Fruit fly (Drosophila melanogaster) whole organism, embryonic: Measurements from ENCODE around the gene Mal-B1.

Experiments used
- Adf1 ChIP-seq: fragments of 200-800 bp; sonication (Bioruptor generic); IDR thresholded peaks from 2 replicates; pipeline ENCODE4 v1.3.6; 2022; ENCODE audit warnings: missing biosample characterization, missing genetic modification characterization
- BEAF-32 ChIP-seq: fragments of 200-800 bp; sonication (Bioruptor generic); optimal IDR thresholded peaks from 3 replicates; lab custom pipeline; 2017; ENCODE audit warnings: missing biosample characterization, missing genetic modification characterization, mild to moderate bottlenecking, moderate library complexity, missing genetic modification reagents
- Bteb2 ChIP-seq: fragments of 200-800 bp; sonication (Bioruptor generic); optimal IDR thresholded peaks from 2 replicates; lab custom pipeline; 2016; ENCODE audit warnings: missing biosample characterization, missing genetic modification characterization
- CG10209 ChIP-seq: fragments of 200-800 bp; sonication (Bioruptor generic); optimal IDR thresholded peaks from 3 replicates; lab custom pipeline; 2017; ENCODE audit warnings: missing biosample characterization, mild to moderate bottlenecking, missing genetic modification characterization, missing genetic modification reagents
- CG1024 ChIP-seq: fragments of 200-800 bp; sonication (Bioruptor generic); IDR thresholded peaks from 2 replicates; pipeline ENCODE4 v1.3.6; 2022; ENCODE audit warnings: missing biosample characterization, missing genetic modification characterization
- CG10267 ChIP-seq: fragments of 200-800 bp; sonication (Bioruptor generic); optimal IDR thresholded peaks from 2 replicates; lab custom pipeline; 2018; ENCODE audit warnings: missing biosample characterization, mild to moderate bottlenecking, missing genetic modification characterization, moderate library complexity
- CG10462 ChIP-seq: fragments of 200-800 bp; sonication (Bioruptor generic); optimal IDR thresholded peaks from 2 replicates; lab custom pipeline; 2016; ENCODE audit warnings: missing biosample characterization, missing genetic modification characterization
- CG11504 ChIP-seq: fragments of 200-800 bp; sonication (Bioruptor generic); optimal IDR thresholded peaks from 3 replicates; lab custom pipeline; 2019; ENCODE audit warnings: missing biosample characterization, mild to moderate bottlenecking, missing genetic modification characterization, moderate library complexity
- CG11723 ChIP-seq: fragments of 200-800 bp; sonication (Bioruptor generic); optimal IDR thresholded peaks from 2 replicates; lab custom pipeline; 2017; ENCODE audit warnings: missing biosample characterization, mild to moderate bottlenecking, missing genetic modification characterization
- CG17568 ChIP-seq: fragments of 200-800 bp; sonication (Bioruptor generic); optimal IDR thresholded peaks from 2 replicates; lab custom pipeline; 2018; ENCODE audit warnings: missing biosample characterization, mild to moderate bottlenecking, missing genetic modification characterization, moderate library complexity
- CG1792 ChIP-seq: fragments of 200-800 bp; sonication (Bioruptor generic); optimal IDR thresholded peaks from 2 replicates; lab custom pipeline; 2016; ENCODE audit warnings: missing biosample characterization, missing genetic modification characterization
- CG18262 ChIP-seq: fragments of 200-800 bp; optimal IDR thresholded peaks from 3 replicates; lab custom pipeline; 2019; ENCODE audit warnings: missing biosample characterization, mild to moderate bottlenecking, missing genetic modification characterization, moderate library complexity
- CG18764 ChIP-seq: fragments of 200-800 bp; sonication (Bioruptor generic); optimal IDR thresholded peaks from 3 replicates; lab custom pipeline; 2016; ENCODE audit warnings: missing biosample characterization, missing genetic modification characterization
- CG30020 ChIP-seq: fragments of 200-800 bp; optimal IDR thresholded peaks from 2 replicates; lab custom pipeline; 2019; ENCODE audit warnings: missing biosample characterization, mild to moderate bottlenecking, missing genetic modification characterization, moderate library complexity
- CG3065 ChIP-seq: fragments of 200-800 bp; sonication (Bioruptor generic); optimal IDR thresholded peaks from 2 replicates; lab custom pipeline; 2016; ENCODE audit warnings: missing biosample characterization, missing genetic modification characterization
- CG32532 ChIP-seq: fragments of 200-800 bp; sonication (Bioruptor generic); IDR thresholded peaks from 2 replicates; pipeline ENCODE4 v1.3.6; 2022; ENCODE audit warnings: missing biosample characterization, missing genetic modification characterization
- CG4404 ChIP-seq: fragments of 200-800 bp; sonication (Bioruptor generic); IDR thresholded peaks from 2 replicates; pipeline ENCODE4 v1.3.6; 2022; ENCODE audit warnings: missing biosample characterization, missing genetic modification characterization
- CG5245 ChIP-seq: fragments of 200-800 bp; sonication (Bioruptor generic); optimal IDR thresholded peaks from 3 replicates; lab custom pipeline; 2016; ENCODE audit warnings: missing biosample characterization, missing genetic modification characterization
- CG7786 ChIP-seq: fragments of 200-800 bp; sonication (Bioruptor generic); optimal IDR thresholded peaks from 2 replicates; lab custom pipeline; 2016; ENCODE audit warnings: missing biosample characterization, missing genetic modification characterization
- CG8089 ChIP-seq: fragments of 200-800 bp; sonication (Bioruptor generic); optimal IDR thresholded peaks from 3 replicates; lab custom pipeline; 2016; ENCODE audit warnings: missing biosample characterization, missing genetic modification characterization
- CG8281 ChIP-seq: fragments of 200-800 bp; sonication (Bioruptor generic); optimal IDR thresholded peaks from 2 replicates; lab custom pipeline; 2018; ENCODE audit warnings: missing biosample characterization, mild to moderate bottlenecking, missing genetic modification characterization, moderate library complexity
- CG9876 ChIP-seq: fragments of 200-800 bp; sonication (Bioruptor generic); optimal IDR thresholded peaks from 2 replicates; lab custom pipeline; 2016; ENCODE audit warnings: missing biosample characterization, missing genetic modification characterization
- CrebB ChIP-seq: fragments of 200-800 bp; sonication (Bioruptor generic); optimal IDR thresholded peaks from 3 replicates; lab custom pipeline; 2018; ENCODE audit warnings: missing biosample characterization, mild to moderate bottlenecking, missing genetic modification characterization
- Drgx ChIP-seq: fragments of 200-800 bp; sonication (Bioruptor generic); IDR thresholded peaks from 2 replicates; pipeline ENCODE4 v1.3.6; 2022; ENCODE audit warnings: missing biosample characterization, missing genetic modification characterization
- E2f1 ChIP-seq: fragments of 200-800 bp; sonication (Bioruptor generic); IDR thresholded peaks from 2 replicates; pipeline ENCODE4 v1.3.6; 2022; ENCODE audit warnings: missing biosample characterization, missing genetic modification characterization
- Lhr ChIP-seq: fragments of 200-800 bp; sonication (Bioruptor generic); optimal IDR thresholded peaks from 3 replicates; lab custom pipeline; 2017; ENCODE audit warnings: mild to moderate bottlenecking, missing biosample characterization, missing genetic modification reagents, missing genetic modification characterization
- MTF-1 ChIP-seq: fragments of 200-800 bp; sonication (Bioruptor generic); optimal IDR thresholded peaks from 2 replicates; lab custom pipeline; 2018; ENCODE audit warnings: missing biosample characterization, mild to moderate bottlenecking, missing genetic modification characterization, borderline replicate concordance
- NC2α ChIP-seq: fragments of 200-800 bp; sonication (Bioruptor generic); optimal IDR thresholded peaks from 2 replicates; lab custom pipeline; 2016; ENCODE audit warnings: missing biosample characterization, missing genetic modification characterization
- Pdp1 ChIP-seq, 2 experiments: fragments of 200-800 bp; sonication (Bioruptor generic); optimal IDR thresholded peaks; 3 replicates each; lab custom pipeline; 2016; ENCODE audit warnings: missing biosample characterization in 2 of 2, missing genetic modification characterization in 2 of 2, mild to moderate bottlenecking in 1 of 2, moderate library complexity in 1 of 2
- Sin3A ChIP-seq: fragments of >200 bp; optimal IDR thresholded peaks from 2 replicates; lab custom pipeline; 2018
- Six4 ChIP-seq: fragments of 200-800 bp; sonication (Bioruptor generic); optimal IDR thresholded peaks from 2 replicates; lab custom pipeline; 2016; ENCODE audit warnings: missing biosample characterization, missing genetic modification characterization
- Spps ChIP-seq: fragments of 200-800 bp; sonication (Bioruptor generic); optimal IDR thresholded peaks from 2 replicates; lab custom pipeline; 2018; ENCODE audit warnings: missing biosample characterization, mild to moderate bottlenecking, missing genetic modification characterization
- YL-1 ChIP-seq: fragments of 200-800 bp; sonication (Bioruptor generic); optimal IDR thresholded peaks from 3 replicates; lab custom pipeline; 2017; ENCODE audit warnings: missing biosample characterization, mild to moderate bottlenecking, missing genetic modification characterization
- aop ChIP-seq: fragments of 200-800 bp; sonication (Bioruptor generic); IDR thresholded peaks from 2 replicates; pipeline ENCODE4 v1.3.6; 2022; ENCODE audit warnings: missing biosample characterization, missing genetic modification characterization
- ap ChIP-seq: fragments of 200-800 bp; sonication (Bioruptor generic); IDR thresholded peaks from 2 replicates; pipeline ENCODE4 v1.3.6; 2022; ENCODE audit warnings: missing biosample characterization, missing genetic modification characterization
- chm ChIP-seq: fragments of 200-800 bp; sonication (Bioruptor generic); IDR thresholded peaks from 2 replicates; pipeline ENCODE4 v1.3.6; 2022; ENCODE audit warnings: missing biosample characterization, missing genetic modification characterization
- dmrt11E ChIP-seq: fragments of 200-800 bp; sonication (Bioruptor generic); optimal IDR thresholded peaks from 3 replicates; lab custom pipeline; 2018; ENCODE audit warnings: missing biosample characterization, mild to moderate bottlenecking, missing genetic modification characterization, moderate library complexity
- fru ChIP-seq: fragments of >200 bp; optimal IDR thresholded peaks from 2 replicates; lab custom pipeline; 2017
- gfzf ChIP-seq: fragments of 200-800 bp; sonication (Bioruptor generic); optimal IDR thresholded peaks from 2 replicates; lab custom pipeline; 2016; ENCODE audit warnings: missing biosample characterization, mild to moderate bottlenecking, missing genetic modification characterization, moderate library complexity
- hbn ChIP-seq: fragments of 200-800 bp; sonication (Bioruptor generic); IDR thresholded peaks from 2 replicates; pipeline ENCODE4 v1.3.6; 2022; ENCODE audit warnings: missing biosample characterization, missing genetic modification characterization; ENCODE audit not compliant: partially characterized antibody
- knrl ChIP-seq: fragments of 200-800 bp; sonication (Bioruptor generic); IDR thresholded peaks from 3 replicates; pipeline ENCODE4 v1.3.6; 2022; ENCODE audit warnings: missing biosample characterization, missing genetic modification characterization; ENCODE audit not compliant: partially characterized antibody
- lola ChIP-seq, 3 experiments: fragments of >200 bp in 2 of 3; fragments of 200-800 bp in 1 of 3; sonication (Bioruptor generic) in 1 of 3; optimal IDR thresholded peaks; 2 replicates each; lab custom pipeline; 2017 to 2019; ENCODE audit warnings: missing biosample characterization in 3 of 3, missing genetic modification characterization in 3 of 3, mild to moderate bottlenecking in 1 of 3, moderate library complexity in 1 of 3
- lov ChIP-seq, 2 experiments: fragments of 200-800 bp in 1 of 2; fragments of >200 bp in 1 of 2; sonication (Bioruptor generic) in 1 of 2; IDR thresholded peaks in 1 of 2; optimal IDR thresholded peaks in 1 of 2; 2 replicates in 1 of 2; 3 replicates in 1 of 2; pipeline versions ENCODE4 v1.3.6 to Lab custom; 2017 to 2022; ENCODE audit warnings: missing biosample characterization in 1 of 2, missing genetic modification characterization in 1 of 2
- luna ChIP-seq: fragments of 200-800 bp; sonication (Bioruptor generic); optimal IDR thresholded peaks from 2 replicates; lab custom pipeline; 2016; ENCODE audit warnings: missing biosample characterization, missing genetic modification characterization
- nom ChIP-seq: fragments of 200-800 bp; sonication (Bioruptor generic); optimal IDR thresholded peaks from 2 replicates; lab custom pipeline; 2017; ENCODE audit warnings: missing biosample characterization, missing genetic modification characterization, mild to moderate bottlenecking, moderate library complexity, missing genetic modification reagents
- pan ChIP-seq, 4 experiments: fragments of >200 bp in 3 of 4; fragments of 200-800 bp in 1 of 4; sonication (Bioruptor generic) in 1 of 4; optimal IDR thresholded peaks in 3 of 4; IDR thresholded peaks in 1 of 4; 2 replicates each; pipeline versions ENCODE4 v1.3.6 to Lab custom; 2017 to 2022; ENCODE audit warnings: missing biosample characterization in 2 of 4, missing genetic modification characterization in 2 of 4, mixed read lengths in 1 of 4
- sisA ChIP-seq: fragments of 200-800 bp; sonication (Bioruptor generic); IDR thresholded peaks from 2 replicates; pipeline ENCODE4 v1.3.6; 2022; ENCODE audit warnings: missing biosample characterization, missing genetic modification characterization
- vnd ChIP-seq: fragments of 200-800 bp; sonication (Bioruptor generic); IDR thresholded peaks from 3 replicates; pipeline ENCODE4 v1.3.6; 2022; ENCODE audit warnings: missing biosample characterization, missing genetic modification characterization; ENCODE audit not compliant: partially characterized antibody
- zfh2 ChIP-seq: fragments of 200-800 bp; sonication (Bioruptor generic); optimal IDR thresholded peaks from 2 replicates; lab custom pipeline; 2016; ENCODE audit warnings: missing biosample characterization, missing genetic modification characterization

Gene Mal-B1

DNA sequence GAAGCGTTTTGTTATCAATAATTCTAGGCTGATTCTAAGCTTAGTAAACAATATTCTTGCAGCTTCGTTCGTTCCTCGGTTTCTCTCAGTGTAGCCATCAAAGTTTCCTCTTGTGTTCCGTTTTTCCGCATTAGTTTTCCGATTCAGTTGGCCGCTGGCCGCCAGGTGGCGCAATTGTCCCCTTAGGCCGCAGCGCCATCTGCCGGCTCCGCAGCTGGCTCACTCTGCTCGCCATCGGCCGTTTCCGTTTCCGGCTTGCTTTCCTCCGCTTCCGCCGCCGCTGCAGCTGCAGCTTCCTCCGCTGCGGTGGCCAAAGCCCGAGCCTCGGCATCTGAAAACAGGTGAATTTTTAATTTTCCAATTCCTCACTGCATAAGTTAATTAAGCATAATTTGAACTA, 30.6 kb upstream of the Mal-B1 start (continued):
- TF ChIP-seq Bteb2 (GFP tag; lab: Kevin White, UChicago) (peak; percentile 83), CG10209 (GFP tag; lab: Kevin White, UChicago) (peak; percentile 95), E2f1 (GFP tag; lab: Robert Waterston, UW) (peak; percentile 85), Adf1 (0 out of 2 replicates have a peak, but pooled peaks have one; percentile 21), lola (GFP tag; optimal IDR thresholded peaks at IDR 0.05; lab: Kevin White, UChicago) (peak in 1 of 3 experiments; percentile 78), aop (GFP tag; lab: Robert Waterston, UW) (peak; percentile 74; the same call in 1 of the 2 replicates), Spps (peak; percentile 75), vnd (GFP tag; lab: Robert Waterston, UW) (no peak), NC2α (GFP tag; lab: Kevin White, UChicago) (peak; percentile 97), gfzf (GFP tag; lab: Kevin White, UChicago) (peak; percentile 24), CG30020 (tag; lab: Kevin White, UChicago) (peak; percentile 48), CG18262 (tag; lab: Kevin White, UChicago) (peak; percentile 89), pan (optimal IDR thresholded peaks at IDR 0.05; lab: Kevin White, UChicago) (no peak), pan (GFP tag; optimal IDR thresholded peaks at IDR 0.05 in 1 of 2, IDR thresholded peaks at IDR 0.05 in 1 of 2) (peak in 1 of 2 experiments; percentile 89), hbn (GFP tag; lab: Robert Waterston, UW) (no peak), ap (GFP tag; lab: Robert Waterston, UW) (peak; percentile 91), luna (GFP tag; lab: Kevin White, UChicago) (peak; percentile 80), knrl (0 out of 3 replicates have a peak, but pooled peaks have one; percentile 7), Lhr (GFP tag; lab: Kevin White, UChicago) (peak; percentile 97), chm (GFP tag; lab: Robert Waterston, UW) (peak; percentile 98), CG5245 (GFP tag; lab: Kevin White, UChicago) (peak; percentile 97), fru (lab: Kevin White, UChicago) (no peak), Pdp1 (GFP tag; optimal IDR thresholded peaks at IDR 0.05; lab: Kevin White, UChicago) (peak; percentile 89 to 90), CG8281 (tag; lab: Kevin White, UChicago) (peak; percentile 84), Six4 (peak; percentile 96), CG11723 (GFP tag; lab: Kevin White, UChicago) (peak; percentile 97), CG1024 (GFP tag; lab: Robert Waterston, UW) (peak; percentile 94), CG8089 (GFP tag; lab: Kevin White, UChicago) (peak; percentile 98), nom (GFP tag; lab: Kevin White, UChicago) (no peak), CrebB (tag; lab: Kevin White, UChicago) (peak; percentile 89), zfh2 (GFP tag; lab: Kevin White, UChicago) (no peak), BEAF-32 (GFP tag; lab: Kevin White, UChicago) (peak; percentile 18), CG10267 (tag; lab: Kevin White, UChicago) (peak; percentile 87), CG1792 (peak; percentile 91), CG18764 (GFP tag; lab: Kevin White, UChicago) (peak; percentile 96), CG10462 (GFP tag; lab: Kevin White, UChicago) (peak; percentile 89), CG11504 (tag; lab: Kevin White, UChicago) (peak; percentile 87), CG32532 (peak; percentile 90), YL-1 (GFP tag; lab: Kevin White, UChicago) (peak; percentile 98), Sin3A (lab: Kevin White, UChicago) (no peak), sisA (peak; percentile 83), CG17568 (GFP tag; lab: Kevin White, UChicago) (peak; percentile 95), MTF-1 (peak; percentile 99), CG9876 (GFP tag; lab: Kevin White, UChicago) (peak; percentile 95), CG4404 (GFP tag; lab: Robert Waterston, UW) (peak; percentile 76), Drgx (peak; percentile 31; the same call in 1 of the 2 replicates), CG3065 (peak; percentile 92), dmrt11E (tag; lab: Kevin White, UChicago) (peak; percentile 93), CG7786 (GFP tag; lab: Kevin White, UChicago) (peak; percentile 76), lov (optimal IDR thresholded peaks at IDR 0.05; lab: Kevin White, UChicago) (no peak), lov (GFP tag; IDR thresholded peaks at IDR 0.05; lab: Robert Waterston, UW) (peak; percentile 99)
